Worm (Caenorhabditis elegans) whole organism, L1 larva: ENCODE measurements around the gene Y105C5A.1.
A peak's percentile ranks its signal among the peaks of the same experiment; 100 is the strongest.

Experiments
- C04F5.9 ChIP-seq: sonication (generic microtip); optimal IDR thresholded peaks from 2 replicates; lab custom pipeline; 2016; ENCODE audit warnings: missing genetic modification characterization, missing compliant biosample characterization
- C16A3.4 ChIP-seq: fragments of 150-350 bp; optimal IDR thresholded peaks from 2 replicates; lab custom pipeline; 2014; ENCODE audit warnings: missing biosample characterization, missing genetic modification characterization
- C34B4.2 ChIP-seq: sonication (generic microtip); optimal IDR thresholded peaks from 2 replicates; lab custom pipeline; 2017; ENCODE audit warnings: mild to moderate bottlenecking, missing genetic modification characterization, missing compliant biosample characterization
- aly-2 ChIP-seq: fragments of 150-350 bp; optimal IDR thresholded peaks from 2 replicates; lab custom pipeline; 2014; ENCODE audit warnings: missing biosample characterization, missing genetic modification characterization
- ama-1 ChIP-seq: fragments of 150-350 bp; optimal IDR thresholded peaks from 2 replicates; lab custom pipeline; 2014
- blmp-1 ChIP-seq: fragments of 150-350 bp; optimal IDR thresholded peaks from 2 replicates; lab custom pipeline; 2014; ENCODE audit warnings: missing biosample characterization, missing genetic modification characterization
- ceh-63 ChIP-seq: fragments of 200-800 bp; sonication (Bioruptor generic); optimal IDR thresholded peaks from 2 replicates; lab custom pipeline; 2018; ENCODE audit warnings: mild to moderate bottlenecking, missing genetic modification characterization, missing compliant biosample characterization
- ceh-8 ChIP-seq: fragments of 200-800 bp; sonication (Bioruptor generic); optimal IDR thresholded peaks from 2 replicates; lab custom pipeline; 2018; ENCODE audit warnings: mild to moderate bottlenecking, missing genetic modification characterization, moderate library complexity, missing compliant biosample characterization
- ceh-82 ChIP-seq, 3 experiments: fragments of 150-350 bp in 1 of 3; sonication (generic microtip) in 2 of 3; optimal IDR thresholded peaks; 2 replicates each; lab custom pipeline; 2014 to 2017; ENCODE audit warnings: missing biosample characterization in 3 of 3, missing genetic modification characterization in 3 of 3
- ceh-90 ChIP-seq: sonication (generic microtip); optimal IDR thresholded peaks from 2 replicates; lab custom pipeline; 2016; ENCODE audit warnings: missing genetic modification characterization, missing compliant biosample characterization
- ces-1 ChIP-seq: fragments of 150-350 bp; optimal IDR thresholded peaks from 2 replicates; lab custom pipeline; 2014; ENCODE audit warnings: missing biosample characterization, missing genetic modification reagents, missing genetic modification characterization
- dsc-1 ChIP-seq: sonication (generic microtip); optimal IDR thresholded peaks from 2 replicates; lab custom pipeline; 2016; ENCODE audit warnings: mild to moderate bottlenecking, missing genetic modification characterization, missing compliant biosample characterization
- egl-27 ChIP-seq, 2 experiments: fragments of 150-350 bp in 1 of 2; sonication (generic microtip); optimal IDR thresholded peaks; 3 replicates each; lab custom pipeline; 2017 to 2018; ENCODE audit warnings: missing biosample characterization in 2 of 2, missing genetic modification characterization in 2 of 2, missing genetic modification reagents in 2 of 2
- elt-2 ChIP-seq: sonication (generic microtip); optimal IDR thresholded peaks from 2 replicates; lab custom pipeline; 2016; ENCODE audit warnings: missing genetic modification characterization, mild to moderate bottlenecking, inconsistent platforms, missing compliant biosample characterization, missing genetic modification reagents
- elt-3 ChIP-seq, 6 experiments: fragments of 150-350 bp in 1 of 6; sonication (generic microtip); optimal IDR thresholded peaks; 2 replicates each; lab custom pipeline; 2017 to 2018; ENCODE audit warnings: missing biosample characterization in 6 of 6, missing genetic modification characterization in 6 of 6, inconsistent platforms in 1 of 6
- fkh-10 ChIP-seq: sonication (generic microtip); optimal IDR thresholded peaks from 2 replicates; lab custom pipeline; 2017; ENCODE audit warnings: missing biosample characterization, missing genetic modification reagents, missing genetic modification characterization
- fkh-4 ChIP-seq: sonication (generic microtip); optimal IDR thresholded peaks from 2 replicates; lab custom pipeline; 2016; ENCODE audit warnings: missing compliant biosample characterization, missing genetic modification characterization, borderline replicate concordance
- hlh-17 ChIP-seq: fragments of 200-800 bp; sonication (Bioruptor generic); optimal IDR thresholded peaks from 2 replicates; lab custom pipeline; 2018; ENCODE audit warnings: missing genetic modification characterization, mild to moderate bottlenecking, missing compliant biosample characterization, moderate library complexity, borderline replicate concordance
- hlh-4 ChIP-seq: sonication (generic microtip); optimal IDR thresholded peaks from 2 replicates; lab custom pipeline; 2016; ENCODE audit warnings: mild to moderate bottlenecking, missing genetic modification characterization, missing compliant biosample characterization
- lin-14 ChIP-seq: fragments of 200-800 bp; sonication (Bioruptor generic); optimal IDR thresholded peaks from 2 replicates; lab custom pipeline; 2018; ENCODE audit warnings: mild to moderate bottlenecking, missing genetic modification characterization, moderate library complexity, missing compliant biosample characterization
- lin-15B ChIP-seq: fragments of 150-350 bp; sonication (generic microtip); optimal IDR thresholded peaks from 3 replicates; lab custom pipeline; 2014; ENCODE audit warnings: missing biosample characterization, missing genetic modification characterization
- lsy-2 ChIP-seq, 2 experiments: fragments of 150-350 bp; optimal IDR thresholded peaks; 2 replicates each; lab custom pipeline; 2014; ENCODE audit warnings: missing biosample characterization in 2 of 2, missing genetic modification characterization in 2 of 2
- mab-9 ChIP-seq: fragments of 200-800 bp; sonication (Bioruptor generic); IDR thresholded peaks from 2 replicates; pipeline ENCODE4 v1.3.6; 2022; ENCODE audit warnings: missing genetic modification reagents, missing genetic modification characterization, missing compliant biosample characterization
- mdl-1 ChIP-seq, 2 experiments: fragments of 150-350 bp; optimal IDR thresholded peaks; 2 replicates each; lab custom pipeline; 2014 to 2017; ENCODE audit warnings: missing biosample characterization in 2 of 2, missing genetic modification characterization in 2 of 2, inconsistent platforms in 1 of 2
- mep-1 ChIP-seq: fragments of 150-350 bp; optimal IDR thresholded peaks from 2 replicates; lab custom pipeline; 2014; ENCODE audit warnings: missing biosample characterization, missing genetic modification characterization
- nhr-12 ChIP-seq: sonication (generic microtip); optimal IDR thresholded peaks from 2 replicates; lab custom pipeline; 2017; ENCODE audit warnings: missing biosample characterization, missing genetic modification characterization
- nhr-237 ChIP-seq: fragments of 150-350 bp; optimal IDR thresholded peaks from 2 replicates; lab custom pipeline; 2014; ENCODE audit warnings: missing biosample characterization, missing genetic modification characterization
- nhr-71 ChIP-seq: sonication (generic microtip); optimal IDR thresholded peaks from 2 replicates; lab custom pipeline; 2016; ENCODE audit warnings: mild to moderate bottlenecking, missing genetic modification characterization, moderate library complexity, missing compliant biosample characterization
- nhr-76 ChIP-seq: sonication (generic microtip); optimal IDR thresholded peaks from 2 replicates; lab custom pipeline; 2017; ENCODE audit warnings: missing biosample characterization, missing genetic modification characterization
- nhr-85 ChIP-seq: sonication (generic microtip); peaks from one replicate; lab custom pipeline; 2016; ENCODE audit warnings: missing genetic modification characterization, inconsistent platforms, missing compliant biosample characterization
- rnt-1 ChIP-seq: sonication (generic microtip); optimal IDR thresholded peaks from 2 replicates; lab custom pipeline; 2016; ENCODE audit warnings: mild to moderate bottlenecking, missing genetic modification characterization, moderate library complexity, missing compliant biosample characterization
- skn-1 ChIP-seq: fragments of 150-350 bp; optimal IDR thresholded peaks from 2 replicates; lab custom pipeline; 2014; ENCODE audit warnings: missing biosample characterization, missing genetic modification characterization
- snpc-4 ChIP-seq: fragments of 150-350 bp; optimal IDR thresholded peaks from 2 replicates; lab custom pipeline; 2014; ENCODE audit warnings: missing biosample characterization, missing genetic modification characterization
- snu-23 ChIP-seq: sonication (generic microtip); optimal IDR thresholded peaks from 2 replicates; lab custom pipeline; 2016; ENCODE audit warnings: missing genetic modification characterization, missing compliant biosample characterization
- sox-4 ChIP-seq: sonication (generic microtip); optimal IDR thresholded peaks from 2 replicates; lab custom pipeline; 2016; ENCODE audit warnings: missing genetic modification characterization, missing compliant biosample characterization
- tlp-1 ChIP-seq: fragments of 150-350 bp; optimal IDR thresholded peaks from 2 replicates; lab custom pipeline; 2014; ENCODE audit warnings: missing biosample characterization, missing genetic modification characterization
- unc-130 ChIP-seq: fragments of 150-350 bp; optimal IDR thresholded peaks from 2 replicates; lab custom pipeline; 2017; ENCODE audit warnings: missing biosample characterization, missing genetic modification characterization, inconsistent platforms
- unc-30 ChIP-seq: sonication (generic microtip); optimal IDR thresholded peaks from 2 replicates; lab custom pipeline; 2017; ENCODE audit warnings: missing biosample characterization, missing genetic modification characterization
- unc-86 ChIP-seq: sonication (generic microtip); optimal IDR thresholded peaks from 2 replicates; lab custom pipeline; 2016; ENCODE audit warnings: missing genetic modification characterization, missing compliant biosample characterization
- zip-4 ChIP-seq: fragments of 200-800 bp; sonication (Bioruptor generic); optimal IDR thresholded peaks from 2 replicates; lab custom pipeline; 2018; ENCODE audit warnings: mild to moderate bottlenecking, missing genetic modification characterization, moderate library complexity, missing compliant biosample characterization
- ztf-11 ChIP-seq, 2 experiments: sonication (generic microtip); optimal IDR thresholded peaks; 2 replicates each; lab custom pipeline; 2016 to 2017; ENCODE audit warnings: missing genetic modification characterization in 2 of 2, missing biosample characterization in 1 of 2, missing compliant biosample characterization in 1 of 2
- ztf-4 ChIP-seq: fragments of 150-350 bp; optimal IDR thresholded peaks from 2 replicates; lab custom pipeline; 2014; ENCODE audit warnings: missing biosample characterization, missing genetic modification characterization

Y105C5A.1 gene

DNA sequence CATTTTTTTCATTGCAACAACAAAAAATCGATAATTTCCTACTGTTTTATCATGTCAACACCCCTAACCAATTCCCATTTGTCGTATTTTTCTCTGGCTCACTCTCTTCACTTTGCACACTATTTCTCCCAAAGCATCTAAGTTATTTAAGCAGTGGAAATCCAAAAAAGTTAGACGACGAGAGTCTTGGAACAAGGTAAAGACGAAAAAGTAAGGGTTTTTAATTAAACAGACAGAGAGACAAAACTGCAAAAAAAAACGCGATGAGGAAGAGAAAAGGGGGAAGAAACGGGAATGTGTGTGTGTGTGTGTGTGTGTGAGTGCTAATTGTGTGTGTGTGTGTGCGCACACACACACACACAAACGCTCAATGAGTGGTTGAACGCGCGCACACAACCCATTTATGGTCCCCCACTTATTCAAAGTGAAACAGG is 3.0 kb downstream of the Y105C5A.1 start (continued):
- peak; percentile 88 for TF ChIP-seq lin-14 (GFP tag; lab: Kevin White, UChicago)
- peak; percentile 83 for TF ChIP-seq nhr-85 (tag; lab: Kevin White, UChicago)
- no peak for TF ChIP-seq egl-27 (tag; optimal IDR thresholded peaks at IDR 0.05; lab: Kevin White, UChicago)
- TF ChIP-seq ztf-11 (tag; optimal IDR thresholded peaks at IDR 0.05; lab: Kevin White, UChicago): no peak
- TF ChIP-seq unc-130 (tag; lab: Kevin White, UChicago): no peak
- TF ChIP-seq nhr-237: no peak
- TF ChIP-seq unc-30 (tag; lab: Kevin White, UChicago): no peak
- peak; percentile 58 for TF ChIP-seq fkh-10
- TF ChIP-seq C16A3.4: peak; percentile 17
- peak; percentile 68 to 88 for TF ChIP-seq lsy-2 (tag; optimal IDR thresholded peaks at IDR 0.05; lab: Kevin White, UChicago)
- TF ChIP-seq snu-23 (GFP tag; lab: Kevin White, UChicago): peak; percentile 49
- TF ChIP-seq dsc-1 (tag; lab: Kevin White, UChicago): no peak
- TF ChIP-seq snpc-4 (tag; lab: Kevin White, UChicago): peak; percentile 32
- TF ChIP-seq zip-4 (GFP tag; lab: Kevin White, UChicago): no peak
- no peak for TF ChIP-seq elt-3 (tag; optimal IDR thresholded peaks at IDR 0.05; lab: Kevin White, UChicago)
- TF ChIP-seq lin-15B (tag; lab: Kevin White, UChicago): peak; percentile 24
- TF ChIP-seq hlh-4 (tag; lab: Kevin White, UChicago): no peak
- no peak for TF ChIP-seq tlp-1
- TF ChIP-seq blmp-1 (tag; lab: Kevin White, UChicago): no peak
- no peak for TF ChIP-seq skn-1 (tag; lab: Kevin White, UChicago)
- no peak for TF ChIP-seq C34B4.2 (tag; lab: Kevin White, UChicago)
- 0 out of 2 replicates have a peak, but pooled peaks have one; percentile 35 for TF ChIP-seq mab-9 (GFP tag; lab: Robert Waterston, UW)
- TF ChIP-seq ceh-8 (GFP tag; lab: Kevin White, UChicago): peak; percentile 49
- no peak for TF ChIP-seq ama-1 (lab: Kevin White, UChicago)
- no peak for TF ChIP-seq fkh-4
- no peak for TF ChIP-seq ces-1
- TF ChIP-seq nhr-12 (tag; lab: Kevin White, UChicago): no peak
- TF ChIP-seq ceh-63 (GFP tag; lab: Kevin White, UChicago): peak; percentile 21
- TF ChIP-seq unc-86 (tag; lab: Kevin White, UChicago): peak; percentile 54
- TF ChIP-seq sox-4: no peak
- no peak for TF ChIP-seq elt-2 (tag; lab: Kevin White, UChicago)
- TF ChIP-seq aly-2: no peak

DNA sequence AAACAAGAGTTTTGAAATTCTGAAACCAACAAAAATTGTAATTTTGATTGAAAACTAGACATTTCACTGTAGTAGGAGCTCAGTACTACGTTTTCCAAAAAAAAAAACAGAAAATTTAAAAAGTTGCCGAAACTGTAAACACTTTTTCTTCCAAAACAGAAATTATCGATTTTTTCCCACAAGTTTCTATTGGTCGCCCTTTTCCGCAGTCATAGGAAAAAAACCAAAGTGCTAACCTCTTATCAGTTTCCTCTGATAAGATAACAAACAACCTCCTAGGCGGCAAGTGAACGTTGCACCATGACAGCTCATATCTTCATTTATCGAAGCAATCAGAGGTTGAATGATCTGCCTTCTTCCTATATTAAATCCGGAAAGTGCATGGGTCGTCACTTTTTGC is 5.2 kb downstream of the Y105C5A.1 start:
- no peak for TF ChIP-seq ceh-90 (tag; lab: Kevin White, UChicago)
- TF ChIP-seq elt-2 (tag; lab: Kevin White, UChicago): peak; percentile 79

DNA sequence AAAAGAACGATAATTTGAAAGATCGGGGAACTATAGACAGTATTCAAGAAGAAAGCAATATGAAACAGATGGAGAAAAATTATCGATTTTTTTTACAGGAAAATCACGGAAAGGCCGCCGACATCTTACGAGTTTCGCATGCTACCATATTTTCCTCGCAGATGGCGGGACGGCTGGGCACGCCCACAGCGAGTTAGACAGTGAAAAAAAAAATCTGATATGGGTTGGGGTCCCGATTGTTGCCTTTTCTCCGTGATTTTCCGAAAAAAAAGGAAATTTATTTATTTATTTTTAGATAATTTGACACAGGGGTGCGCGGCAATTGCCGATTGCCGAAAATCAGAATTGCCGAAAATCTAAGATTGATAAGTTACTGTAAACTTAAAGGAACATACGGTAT is 9.5 kb downstream of the Y105C5A.1 start:
- TF ChIP-seq nhr-76 (tag; lab: Kevin White, UChicago) (no peak), C04F5.9 (tag; lab: Kevin White, UChicago) (no peak), skn-1 (tag; lab: Kevin White, UChicago) (no peak), ztf-4 (no peak), hlh-17 (no peak)

DNA sequence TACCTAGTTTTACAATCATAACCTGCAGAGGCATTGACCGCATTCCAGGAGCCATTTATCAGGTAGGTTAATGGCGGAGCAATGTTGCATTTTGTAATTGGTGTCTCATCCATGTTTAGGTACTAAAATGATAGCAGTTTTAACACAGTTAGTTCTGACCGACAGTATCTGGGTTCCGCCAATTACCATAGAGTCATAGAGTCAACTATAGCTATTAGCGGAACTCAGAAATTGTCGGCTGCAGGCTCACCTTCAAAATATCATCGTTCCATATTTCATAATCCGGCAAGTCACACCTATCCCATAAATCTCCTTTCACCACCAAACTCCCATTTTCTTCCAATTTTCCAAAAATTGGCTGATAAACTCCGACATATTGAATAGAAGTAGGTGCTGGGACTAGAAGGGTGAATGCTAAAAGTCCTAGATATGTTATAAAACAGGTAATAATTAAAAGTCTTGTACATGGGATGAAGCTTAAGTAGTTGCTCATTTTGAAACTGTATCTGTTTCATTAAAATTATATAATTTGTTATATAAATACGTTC is 24.7 kb downstream of the Y105C5A.1 start, which contains the start of gene Y73F8A.35:
Gene Y73F8A.35 (minus strand): TSS at position 498 of the 548 bp plus-strand sequence.
- TF ChIP-seq lin-14 (GFP tag; lab: Kevin White, UChicago): no peak
- no peak for TF ChIP-seq rnt-1 (tag; lab: Kevin White, UChicago)
- TF ChIP-seq dsc-1 (tag; lab: Kevin White, UChicago): no peak
- TF ChIP-seq sox-4: no peak
- TF ChIP-seq nhr-71 (tag; lab: Kevin White, UChicago): no peak
- TF ChIP-seq mep-1 (tag; lab: Kevin White, UChicago): no peak
- no peak for TF ChIP-seq C16A3.4
- no peak for TF ChIP-seq unc-86 (tag; lab: Kevin White, UChicago)
- no peak for TF ChIP-seq fkh-4
- no peak for TF ChIP-seq ceh-82 (tag; optimal IDR thresholded peaks at IDR 0.05; lab: Kevin White, UChicago)
- TF ChIP-seq mdl-1 (tag; optimal IDR thresholded peaks at IDR 0.05; lab: Kevin White, UChicago): no peak
- TF ChIP-seq, all 84 proteins: peak for 0
